Fruit fly (Drosophila melanogaster): Measurements from ENCODE around the gene CG17328.

CG17328 gene

dm6 chr2L:16340268-16340667 lies 40.5 kb downstream of the CG17328 start, which contains the start of gene CG42266:
CG42266 (minus strand) TSS chr2L:16340368.
- TF ChIP-seq CG16863 (GFP tag; optimal IDR thresholded peaks at IDR 0.05) (no peak), CG43689 (GFP tag; IDR thresholded peaks at IDR 0.05) (no peak), GATAe (GFP tag; conservative IDR thresholded peaks at IDR 0.05) (no peak), fd96Cb (tag; optimal IDR thresholded peaks at IDR 0.05) (no peak), Ets65A (GFP tag) (peak; percentile 20), ato (GFP tag; IDR thresholded peaks at IDR 0.05; ENCODE audit: partially characterized antibody) (no peak), Neu2 (GFP tag; optimal IDR thresholded peaks at IDR 0.05; ENCODE audit: borderline replicate concordance) (no peak), Adf1 (GFP tag; IDR thresholded peaks at IDR 0.05) (no peak)

- TF ChIP-seq CG18262 (tag; optimal IDR thresholded peaks at IDR 0.05) (no peak), org-1 (GFP tag; optimal IDR thresholded peaks at IDR 0.05) (no peak), wdn (GFP tag; IDR thresholded peaks at IDR 0.05) (no peak), CG11247 (GFP tag; IDR thresholded peaks at IDR 0.05) (no peak), slou (GFP tag; optimal IDR thresholded peaks at IDR 0.05) (no peak), dati (GFP tag; IDR thresholded peaks at IDR 0.05) (no peak), Abd-B (GFP tag; optimal IDR thresholded peaks at IDR 0.05) (no peak), CG17612 (GFP tag; IDR thresholded peaks at IDR 0.05) (no peak), Mes4 (GFP tag; optimal IDR thresholded peaks at IDR 0.05) (no peak), CG7556 (GFP tag; optimal IDR thresholded peaks at IDR 0.05) (no peak), Atf6 (GFP tag; IDR thresholded peaks at IDR 0.05) (no peak), CG8089 (GFP tag; optimal IDR thresholded peaks at IDR 0.05) (no peak), CG6854 (GFP tag; optimal IDR thresholded peaks at IDR 0.05) (no peak), zen (tag; optimal IDR thresholded peaks at IDR 0.05) (no peak), MBD-R2 (GFP tag; IDR thresholded peaks at IDR 0.05) (no peak), Camta (GFP tag; optimal IDR thresholded peaks at IDR 0.05) (no peak), ap (GFP tag; IDR thresholded peaks at IDR 0.05) (no peak), CG2120 (GFP tag; optimal IDR thresholded peaks at IDR 0.05) (no peak)
Measured at dm6 chr2L:16342224-16342623, 42.5 kb downstream of the CG17328 start, which contains the start of gene CG44405. CG44405 (minus strand) TSS chr2L:16342324.

dm6 chr2L:16350160-16350633 lies 50.5 kb downstream of the CG17328 start:
- peak; percentile 97 for TF ChIP-seq Ets65A (GFP tag)
- no peak for TF ChIP-seq tup (GFP tag; optimal IDR thresholded peaks at IDR 0.05)
- TF ChIP-seq CG17912 (GFP tag; optimal IDR thresholded peaks at IDR 0.05): peak; percentile 43
- TF ChIP-seq pfk (GFP tag; optimal IDR thresholded peaks at IDR 0.05): peak; percentile 67
- no peak for TF ChIP-seq CG10274 (GFP tag; optimal IDR thresholded peaks at IDR 0.05)
- peak; percentile 82 for TF ChIP-seq sqz (GFP tag; optimal IDR thresholded peaks at IDR 0.05)
- no peak for TF ChIP-seq luna (GFP tag; optimal IDR thresholded peaks at IDR 0.05)
- peak; percentile 72 for TF ChIP-seq esg (GFP tag; conservative IDR thresholded peaks at IDR 0.05)
- no peak for TF ChIP-seq NC2β (GFP tag; optimal IDR thresholded peaks at IDR 0.05)
- TF ChIP-seq CG11456 (GFP tag; IDR thresholded peaks at IDR 0.05): peak; percentile 87
- peak; percentile 54 for TF ChIP-seq CG6791 (GFP tag; IDR thresholded peaks at IDR 0.05; ENCODE audit: partially characterized antibody)
- TF ChIP-seq ase (GFP tag; IDR thresholded peaks at IDR 0.05): peak; percentile 75; the same call in 2 of the 3 replicates
- no peak for TF ChIP-seq Dip2 (GFP tag; IDR thresholded peaks at IDR 0.05)
- peak; percentile 62; the same call in 1 of the 2 replicates for TF ChIP-seq Lim3 (GFP tag; IDR thresholded peaks at IDR 0.05)
- no peak for TF ChIP-seq CG34224 (GFP tag; IDR thresholded peaks at IDR 0.05; ENCODE audit: partially characterized antibody)
- peak; percentile 65; the same call in 2 of the 3 replicates for TF ChIP-seq CG3726 (GFP tag; IDR thresholded peaks at IDR 0.05)
- TF ChIP-seq cwo (GFP tag; optimal IDR thresholded peaks at IDR 0.05): peak; percentile 58
- TF ChIP-seq ftz-f1 (GFP tag; optimal IDR thresholded peaks at IDR 0.05): no peak
- peak; percentile 65 for TF ChIP-seq CG10654 (GFP tag; optimal IDR thresholded peaks at IDR 0.05)
- TF ChIP-seq CG1832 (GFP tag; optimal IDR thresholded peaks at IDR 0.05): no peak
- TF ChIP-seq sr (GFP tag; IDR thresholded peaks at IDR 0.05): no peak
- TF ChIP-seq unpg (GFP tag; optimal IDR thresholded peaks at IDR 0.05): no peak
- TF ChIP-seq CG17361 (GFP tag; IDR thresholded peaks at IDR 0.05): no peak; the same call in 2 of the 3 replicates
- TF ChIP-seq CG14710 (tag; optimal IDR thresholded peaks at IDR 0.05): peak; percentile 62
- no peak for TF ChIP-seq cad (GFP tag; optimal IDR thresholded peaks at IDR 0.05)

Measured in whole organism, embryonic.